Worm (Caenorhabditis elegans) whole organism, midembryonic: ENCODE data around the gene Y43F8B.12.

ENCODE experiments used
- T22C8.4 ChIP-seq: fragments of 200-800 bp; sonication (Bioruptor generic); IDR thresholded peaks from 2 replicates; pipeline ENCODE4 v1.3.6; 2022; ENCODE audit warnings: missing genetic modification characterization, missing compliant biosample characterization
- cog-1 ChIP-seq: sonication (generic microtip); optimal IDR thresholded peaks from 2 replicates; lab custom pipeline; 2016; ENCODE audit warnings: missing genetic modification characterization, missing compliant biosample characterization
- flt-1 ChIP-seq: fragments of 200-800 bp; sonication (Bioruptor generic); IDR thresholded peaks from 2 replicates; pipeline ENCODE4 v1.3.6; 2022; ENCODE audit warnings: missing genetic modification characterization, missing compliant biosample characterization
- klf-2 ChIP-seq: fragments of 200-800 bp; sonication (Bioruptor generic); conservative IDR thresholded peaks from 2 replicates; pipeline ENCODE4 v1.3.6; 2022; ENCODE audit warnings: missing genetic modification reagents, missing genetic modification characterization, missing compliant biosample characterization
- med-1 ChIP-seq: sonication (generic microtip); optimal IDR thresholded peaks from 2 replicates; lab custom pipeline; 2017; ENCODE audit warnings: missing genetic modification characterization, mild to moderate bottlenecking, missing compliant biosample characterization, antibody characterized with exemption, missing genetic modification reagents; ENCODE audit not compliant: insufficient read depth
- ref-1 ChIP-seq: fragments of 200-800 bp; sonication (Bioruptor generic); conservative IDR thresholded peaks from 2 replicates; pipeline ENCODE4 v1.3.6; 2022; ENCODE audit warnings: missing genetic modification reagents, missing genetic modification characterization, missing compliant biosample characterization
- tab-1 ChIP-seq: fragments of 200-800 bp; sonication (Bioruptor generic); IDR thresholded peaks from 2 replicates; pipeline ENCODE4 v1.3.6; 2022; ENCODE audit warnings: missing genetic modification characterization, missing compliant biosample characterization
- ztf-23 ChIP-seq: fragments of 200-800 bp; sonication (Bioruptor generic); IDR thresholded peaks from 2 replicates; pipeline ENCODE4 v1.3.6; 2022; ENCODE audit warnings: missing genetic modification reagents, missing genetic modification characterization, missing compliant biosample characterization
- ztf-29 ChIP-seq: fragments of 200-800 bp; sonication (Bioruptor generic); IDR thresholded peaks from 2 replicates; pipeline ENCODE4 v1.3.6; 2022; ENCODE audit warnings: missing genetic modification reagents, missing genetic modification characterization, missing compliant biosample characterization

Y43F8B.12 gene

ce11 chrV:19432972-19433371, 35.2 kb upstream of the Y43F8B.12 start, which contains the start of gene C25F9.11:
Gene C25F9.11, minus strand, starts transcription at chrV:19433072.
- no peak for TF ChIP-seq ref-1 (GFP tag; lab: Robert Waterston, UW)
- no peak for TF ChIP-seq T22C8.4 (GFP tag; lab: Robert Waterston, UW)
- TF ChIP-seq ztf-23: no peak
- TF ChIP-seq flt-1: no peak
- TF ChIP-seq tab-1 (GFP tag; lab: Robert Waterston, UW): no peak
- TF ChIP-seq ztf-29 (GFP tag; lab: Robert Waterston, UW): no peak
- TF ChIP-seq med-1 (GFP tag; lab: Kevin White, UChicago): no peak
- no peak for TF ChIP-seq cog-1 (tag; lab: Kevin White, UChicago)
- TF ChIP-seq klf-2 (GFP tag; lab: Robert Waterston, UW): no peak

ce11 chrV:19433806-19434437, 34.3 kb upstream of the Y43F8B.12 start, which contains the start of gene C25F9.16:
Gene C25F9.16, plus strand, starts transcription at chrV:19434387.
- no peak for TF ChIP-seq klf-2 (GFP tag; lab: Robert Waterston, UW)
- TF ChIP-seq ref-1 (GFP tag; lab: Robert Waterston, UW): no peak
- TF ChIP-seq ztf-23: no peak
- TF ChIP-seq tab-1 (GFP tag; lab: Robert Waterston, UW): no peak
- TF ChIP-seq cog-1 (tag; lab: Kevin White, UChicago): no peak
- no peak for TF ChIP-seq flt-1
- no peak for TF ChIP-seq med-1 (GFP tag; lab: Kevin White, UChicago)
- TF ChIP-seq ztf-29 (GFP tag; lab: Robert Waterston, UW): no peak
- no peak for TF ChIP-seq T22C8.4 (GFP tag; lab: Robert Waterston, UW)

ce11 chrV:19436307-19436706, 31.9 kb upstream of the Y43F8B.12 start, which contains the start of gene C25F9.14:
Gene C25F9.14, plus strand, starts transcription at chrV:19436484.
- TF ChIP-seq ztf-23 (no peak), klf-2 (GFP tag; lab: Robert Waterston, UW) (no peak), cog-1 (tag; lab: Kevin White, UChicago) (no peak), flt-1 (no peak), med-1 (GFP tag; lab: Kevin White, UChicago) (no peak), T22C8.4 (GFP tag; lab: Robert Waterston, UW) (no peak), ref-1 (GFP tag; lab: Robert Waterston, UW) (no peak), ztf-29 (GFP tag; lab: Robert Waterston, UW) (no peak), tab-1 (GFP tag; lab: Robert Waterston, UW) (no peak)

DNA sequence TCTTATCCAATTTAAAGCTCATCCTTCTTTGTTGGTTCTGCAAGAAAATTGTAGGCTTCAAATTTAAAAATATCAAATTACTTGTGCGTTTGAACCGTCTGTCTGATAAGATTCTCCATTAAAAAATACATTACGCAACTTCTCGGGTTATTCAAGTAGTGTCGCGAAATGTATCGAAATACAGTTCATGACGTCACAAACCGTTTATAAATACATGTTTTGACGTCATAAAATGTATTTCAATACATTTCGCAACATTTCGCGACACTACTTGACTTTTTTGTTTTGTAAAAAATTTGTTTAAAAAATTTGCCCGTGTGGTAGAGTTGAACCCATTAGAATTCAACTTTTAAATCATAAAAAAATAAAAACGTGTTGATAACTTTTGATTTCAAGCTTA, 24.6 kb upstream of the Y43F8B.12 start:
- TF ChIP-seq tab-1 (GFP tag; lab: Robert Waterston, UW) (no peak), cog-1 (tag; lab: Kevin White, UChicago) (no peak), flt-1 (no peak), T22C8.4 (GFP tag; lab: Robert Waterston, UW) (no peak), klf-2 (GFP tag; lab: Robert Waterston, UW) (no peak), ztf-23 (no peak), ztf-29 (GFP tag; lab: Robert Waterston, UW) (no peak), ref-1 (GFP tag; lab: Robert Waterston, UW) (no peak), med-1 (GFP tag; lab: Kevin White, UChicago) (no peak)

DNA sequence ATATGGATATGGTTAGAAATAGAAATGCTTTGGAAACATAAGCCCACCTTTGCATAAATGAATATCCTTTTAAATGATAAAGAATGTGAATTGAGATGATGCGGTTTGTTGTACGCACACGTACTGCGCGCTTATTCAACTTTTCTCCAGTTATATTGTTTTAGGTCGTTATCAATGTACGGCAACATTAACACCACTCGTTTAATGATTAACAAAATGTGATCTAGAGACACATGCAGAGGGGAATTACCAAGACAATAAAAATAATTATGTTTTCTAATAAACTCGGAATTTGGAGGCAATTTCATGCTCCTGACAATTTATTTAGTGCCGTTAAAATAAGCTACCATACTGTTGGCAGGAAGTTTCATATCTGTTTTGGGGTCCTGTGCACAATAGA, 22.7 kb upstream of the Y43F8B.12 start, which contains the start of gene M04C3.1:
Gene M04C3.1 (minus strand): TSS at position 164 of the 400 bp plus-strand sequence.
- no peak for TF ChIP-seq cog-1 (tag; lab: Kevin White, UChicago)
- TF ChIP-seq tab-1 (GFP tag; lab: Robert Waterston, UW): no peak
- no peak for TF ChIP-seq med-1 (GFP tag; lab: Kevin White, UChicago)
- TF ChIP-seq ztf-23: no peak
- no peak for TF ChIP-seq klf-2 (GFP tag; lab: Robert Waterston, UW)
- no peak for TF ChIP-seq T22C8.4 (GFP tag; lab: Robert Waterston, UW)
- no peak for TF ChIP-seq ztf-29 (GFP tag; lab: Robert Waterston, UW)
- no peak for TF ChIP-seq ref-1 (GFP tag; lab: Robert Waterston, UW)
- no peak for TF ChIP-seq flt-1

ce11 chrV:19448805-19449204, 19.4 kb upstream of the Y43F8B.12 start, which contains the start of gene M04C3.2:
Gene M04C3.2, minus strand, starts transcription at chrV:19448905.
- TF ChIP-seq klf-2 (GFP tag; lab: Robert Waterston, UW) (no peak), flt-1 (no peak), tab-1 (GFP tag; lab: Robert Waterston, UW) (no peak), med-1 (GFP tag; lab: Kevin White, UChicago) (no peak), cog-1 (tag; lab: Kevin White, UChicago) (no peak), ztf-29 (GFP tag; lab: Robert Waterston, UW) (no peak), ztf-23 (no peak), T22C8.4 (GFP tag; lab: Robert Waterston, UW) (no peak), ref-1 (GFP tag; lab: Robert Waterston, UW) (no peak)

DNA sequence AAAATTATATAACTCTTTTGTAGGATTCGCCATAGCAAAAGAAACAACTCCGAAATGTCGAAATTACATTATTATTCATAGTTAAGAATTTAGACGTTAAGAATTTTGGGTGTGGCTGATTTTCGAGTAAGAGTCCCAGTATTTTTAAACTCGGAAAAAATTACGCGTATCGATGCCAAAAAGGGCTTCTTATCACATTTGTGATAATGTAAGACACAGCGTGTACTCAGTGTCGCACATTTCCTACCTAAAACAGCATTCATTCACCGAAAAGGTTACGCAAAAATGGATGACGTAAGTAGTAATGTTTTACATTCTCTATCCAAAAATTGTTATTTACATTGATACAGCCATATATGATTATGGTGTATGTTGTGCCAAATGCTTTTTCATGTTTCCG, 18.6 kb upstream of the Y43F8B.12 start, which contains the start of gene M04C3.5:
Gene M04C3.5 (plus strand): TSS at position 190 of the 400 bp plus-strand sequence.
- TF ChIP-seq med-1 (GFP tag; lab: Kevin White, UChicago) (no peak), ref-1 (GFP tag; lab: Robert Waterston, UW) (no peak), cog-1 (tag; lab: Kevin White, UChicago) (no peak), tab-1 (GFP tag; lab: Robert Waterston, UW) (no peak), flt-1 (no peak), ztf-29 (GFP tag; lab: Robert Waterston, UW) (no peak), ztf-23 (no peak)

ce11 chrV:19455650-19456049, 12.5 kb upstream of the Y43F8B.12 start, which contains the start of the genes Y43F8B.13 and Y43F8B.14:
Gene Y43F8B.13, plus strand, starts transcription at chrV:19455950.
Gene Y43F8B.14, minus strand, starts transcription at chrV:19455971.
- TF ChIP-seq med-1 (GFP tag; lab: Kevin White, UChicago) (no peak), ztf-29 (GFP tag; lab: Robert Waterston, UW) (no peak), ref-1 (GFP tag; lab: Robert Waterston, UW) (no peak), T22C8.4 (GFP tag; lab: Robert Waterston, UW) (no peak), ztf-23 (no peak), cog-1 (tag; lab: Kevin White, UChicago) (no peak), tab-1 (GFP tag; lab: Robert Waterston, UW) (no peak), flt-1 (no peak), klf-2 (GFP tag; lab: Robert Waterston, UW) (no peak)
